Worm (Caenorhabditis elegans) whole organism, L2 larva: ENCODE measurements around the gene F59A6.10.

ENCODE experiments used
- alr-1 ChIP-seq: fragments of 150-350 bp; optimal IDR thresholded peaks from 2 replicates; lab custom pipeline; 2014; ENCODE audit warnings: missing biosample characterization, missing genetic modification characterization
- ama-1 ChIP-seq: fragments of 150-350 bp; optimal IDR thresholded peaks from 2 replicates; lab custom pipeline; 2018; ENCODE audit warnings: inconsistent platforms

DNA sequence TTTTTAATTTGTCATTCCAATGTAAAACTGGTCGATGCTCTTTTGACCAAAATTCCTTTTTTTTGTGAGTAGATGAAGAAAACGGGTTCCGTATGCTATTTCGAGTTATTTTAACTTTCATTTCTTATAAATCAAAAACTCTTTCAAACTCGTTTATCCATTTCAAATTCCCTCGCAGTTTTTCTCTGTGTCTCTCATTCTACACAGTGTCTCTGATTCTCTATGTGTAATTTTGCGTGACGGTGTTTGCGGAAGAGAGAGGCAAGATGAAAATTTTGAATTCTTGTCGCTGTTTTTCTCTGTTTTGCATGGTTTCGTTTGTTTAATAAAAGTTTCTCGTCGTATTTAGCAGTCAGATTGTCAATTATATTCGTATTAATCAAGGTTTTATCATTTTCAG is 4.6 kb upstream of the F59A6.10 start, which contains the start of gene citk-2:
- no peak for TF ChIP-seq ama-1
- no peak for TF ChIP-seq alr-1 (tag; lab: Kevin White, UChicago)
